Fruit fly (Drosophila melanogaster) whole organism, embryonic: Measurements from ENCODE around the gene CG13658.

Experiments used
- CG10431 ChIP-seq: fragments of 200-800 bp; sonication (Bioruptor generic); optimal IDR thresholded peaks from 3 replicates; lab custom pipeline; 2018; ENCODE audit warnings: missing biosample characterization, mild to moderate bottlenecking, missing genetic modification characterization
- CG10654 ChIP-seq: fragments of 200-800 bp; sonication (Bioruptor generic); optimal IDR thresholded peaks from 2 replicates; lab custom pipeline; 2016; ENCODE audit warnings: missing biosample characterization, missing genetic modification characterization
- CG11093 ChIP-seq: fragments of 200-800 bp; sonication (Bioruptor generic); IDR thresholded peaks from 3 replicates; pipeline ENCODE4 v1.3.6; 2022; ENCODE audit warnings: missing biosample characterization, missing genetic modification characterization
- CG11695 ChIP-seq: fragments of 200-800 bp; sonication (Bioruptor generic); IDR thresholded peaks from 3 replicates; pipeline ENCODE4 v1.3.6; 2022; ENCODE audit warnings: missing biosample characterization, missing genetic modification characterization
- CG12219 ChIP-seq: fragments of 200-800 bp; sonication (Bioruptor generic); optimal IDR thresholded peaks from 3 replicates; lab custom pipeline; 2018; ENCODE audit warnings: missing biosample characterization, mild to moderate bottlenecking, missing genetic modification characterization
- CG13424 ChIP-seq: fragments of 200-800 bp; sonication (Bioruptor generic); optimal IDR thresholded peaks from 2 replicates; lab custom pipeline; 2019; ENCODE audit warnings: missing biosample characterization, mild to moderate bottlenecking, missing genetic modification characterization, moderate library complexity
- CG17802 ChIP-seq: fragments of 200-800 bp; sonication (Bioruptor generic); optimal IDR thresholded peaks from 2 replicates; lab custom pipeline; 2018; ENCODE audit warnings: missing biosample characterization, mild to moderate bottlenecking, missing genetic modification characterization, moderate library complexity
- CG4854 ChIP-seq: fragments of 200-800 bp; sonication (Bioruptor generic); optimal IDR thresholded peaks from 2 replicates; lab custom pipeline; 2016; ENCODE audit warnings: missing biosample characterization, missing genetic modification characterization, inconsistent platforms
- CG7372 ChIP-seq: fragments of 200-800 bp; sonication (Bioruptor generic); IDR thresholded peaks from 2 replicates; pipeline ENCODE4 v1.3.6; 2022; ENCODE audit warnings: missing biosample characterization, missing genetic modification characterization
- CG9797 ChIP-seq: fragments of 200-800 bp; sonication (Bioruptor generic); optimal IDR thresholded peaks from 3 replicates; lab custom pipeline; 2018; ENCODE audit warnings: missing biosample characterization, mild to moderate bottlenecking, missing genetic modification characterization
- CoRest ChIP-seq: fragments of 200-800 bp; sonication (Bioruptor generic); optimal IDR thresholded peaks from 3 replicates; lab custom pipeline; 2018; ENCODE audit warnings: missing biosample characterization, mild to moderate bottlenecking, missing genetic modification characterization, moderate library complexity
- Lim3 ChIP-seq: fragments of 200-800 bp; sonication (Bioruptor generic); IDR thresholded peaks from 2 replicates; pipeline ENCODE4 v1.3.6; 2022; ENCODE audit warnings: missing biosample characterization, missing genetic modification characterization
- TFAM ChIP-seq: fragments of 200-800 bp; sonication (Bioruptor generic); optimal IDR thresholded peaks from 2 replicates; lab custom pipeline; 2017; ENCODE audit warnings: missing biosample characterization, missing genetic modification characterization, inconsistent platforms
- Trl ChIP-seq, 3 experiments: fragments of >200 bp in 2 of 3; fragments of 200-800 bp in 1 of 3; sonication (Bioruptor generic) in 1 of 3; optimal IDR thresholded peaks; 2 replicates in 1 of 3; 3 replicates in 2 of 3; lab custom pipeline; 2016 to 2017; ENCODE audit warnings: missing biosample characterization in 1 of 3, missing genetic modification characterization in 1 of 3
- chinmo ChIP-seq: fragments of 200-800 bp; sonication (Bioruptor generic); IDR thresholded peaks from 4 replicates; pipeline ENCODE4 v1.3.6; 2022; ENCODE audit warnings: missing biosample characterization, missing genetic modification characterization; ENCODE audit not compliant: partially characterized antibody
- crol ChIP-seq: fragments of 200-800 bp; sonication (Bioruptor generic); IDR thresholded peaks from 2 replicates; pipeline ENCODE4 v1.3.6; 2022; ENCODE audit warnings: missing biosample characterization, missing genetic modification characterization
- dati ChIP-seq: fragments of 200-800 bp; sonication (Bioruptor generic); IDR thresholded peaks from 2 replicates; pipeline ENCODE4 v1.3.6; 2022; ENCODE audit warnings: missing biosample characterization, missing genetic modification characterization
- dysf ChIP-seq: fragments of 200-800 bp; sonication (Bioruptor generic); IDR thresholded peaks from 3 replicates; pipeline ENCODE4 v1.3.6; 2022; ENCODE audit warnings: missing biosample characterization, missing genetic modification characterization
- exex ChIP-seq: fragments of 200-800 bp; sonication (Bioruptor generic); optimal IDR thresholded peaks from 4 replicates; lab custom pipeline; 2018; ENCODE audit warnings: missing biosample characterization, mild to moderate bottlenecking, missing genetic modification characterization, moderate library complexity
- fd64A ChIP-seq: fragments of 200-800 bp; sonication (Bioruptor generic); optimal IDR thresholded peaks from 3 replicates; lab custom pipeline; 2018; ENCODE audit warnings: missing biosample characterization, mild to moderate bottlenecking, missing genetic modification characterization
- gce ChIP-seq: fragments of 200-800 bp; sonication (Bioruptor generic); IDR thresholded peaks from 3 replicates; pipeline ENCODE4 v1.3.6; 2022; ENCODE audit warnings: missing biosample characterization, missing genetic modification characterization
- grn ChIP-seq: fragments of 200-800 bp; sonication (Bioruptor generic); optimal IDR thresholded peaks from 3 replicates; lab custom pipeline; 2017; ENCODE audit warnings: missing biosample characterization, missing genetic modification characterization
- lab ChIP-seq: fragments of 200-800 bp; sonication (Bioruptor generic); optimal IDR thresholded peaks from 3 replicates; lab custom pipeline; 2017; ENCODE audit warnings: missing biosample characterization, missing genetic modification characterization, mild to moderate bottlenecking, moderate library complexity, missing genetic modification reagents
- row ChIP-seq: fragments of 200-800 bp; sonication (Bioruptor generic); IDR thresholded peaks from 3 replicates; pipeline ENCODE4 v1.3.6; 2022; ENCODE audit warnings: missing biosample characterization, missing genetic modification characterization
- sd ChIP-seq: fragments of 200-800 bp; sonication (Bioruptor generic); optimal IDR thresholded peaks from 3 replicates; lab custom pipeline; 2018; ENCODE audit warnings: missing biosample characterization, mild to moderate bottlenecking, missing genetic modification characterization, moderate library complexity
- tap ChIP-seq: fragments of 200-800 bp; optimal IDR thresholded peaks from 3 replicates; lab custom pipeline; 2019; ENCODE audit warnings: missing biosample characterization, mild to moderate bottlenecking, missing genetic modification characterization, moderate library complexity
- tio ChIP-seq: fragments of 200-800 bp; sonication (Bioruptor generic); optimal IDR thresholded peaks from 2 replicates; lab custom pipeline; 2017; ENCODE audit warnings: missing biosample characterization, missing genetic modification characterization, inconsistent platforms
- tll ChIP-seq, 2 experiments: fragments of 200-800 bp in 1 of 2; fragments of >200 bp in 1 of 2; sonication (Bioruptor generic) in 1 of 2; optimal IDR thresholded peaks; 2 replicates each; lab custom pipeline; 2017 to 2019; ENCODE audit warnings: missing biosample characterization in 2 of 2, missing genetic modification characterization in 2 of 2, mild to moderate bottlenecking in 1 of 2, moderate library complexity in 1 of 2
- tx ChIP-seq: fragments of 200-800 bp; sonication (Bioruptor generic); optimal IDR thresholded peaks from 2 replicates; lab custom pipeline; 2016; ENCODE audit warnings: missing biosample characterization, missing genetic modification characterization
- wek ChIP-seq: fragments of 200-800 bp; sonication (Bioruptor generic); optimal IDR thresholded peaks from 3 replicates; lab custom pipeline; 2018; ENCODE audit warnings: missing biosample characterization, mild to moderate bottlenecking, missing genetic modification characterization, moderate library complexity
- z ChIP-seq: fragments of 200-800 bp; sonication (Bioruptor generic); IDR thresholded peaks from 3 replicates; pipeline ENCODE4 v1.3.6; 2022; ENCODE audit warnings: missing biosample characterization, missing genetic modification characterization
- zen2 ChIP-seq: fragments of 200-800 bp; sonication (Bioruptor generic); IDR thresholded peaks from 3 replicates; pipeline ENCODE4 v1.3.6; 2022; ENCODE audit warnings: missing biosample characterization, missing genetic modification characterization; ENCODE audit not compliant: partially characterized antibody

CG13658 gene

dm6 chr3R:25320898-25321297 lies 33.6 kb downstream of the CG13658 start (continued):
- TF ChIP-seq Trl (optimal IDR thresholded peaks at IDR 0.05; lab: Kevin White, UChicago) (peak in 1 of 2 experiments; percentile 1), Trl (GFP tag; optimal IDR thresholded peaks at IDR 0.05; lab: Kevin White, UChicago) (no peak), tx (GFP tag; lab: Kevin White, UChicago) (no peak), CG17802 (no peak), dysf (GFP tag; lab: Robert Waterston, UW) (no peak), sd (tag; lab: Kevin White, UChicago) (peak; percentile 91), CG12219 (GFP tag; lab: Kevin White, UChicago) (no peak), CG10654 (GFP tag; lab: Kevin White, UChicago) (no peak), exex (tag; lab: Kevin White, UChicago) (peak; percentile 84), zen2 (GFP tag; lab: Robert Waterston, UW) (no peak), lab (GFP tag; lab: Kevin White, UChicago) (peak; percentile 14), CG4854 (GFP tag; lab: Kevin White, UChicago) (no peak), CG11093 (GFP tag; lab: Robert Waterston, UW) (no peak), CG11695 (GFP tag; lab: Robert Waterston, UW) (no peak), fd64A (GFP tag; lab: Kevin White, UChicago) (no peak), grn (GFP tag; lab: Kevin White, UChicago) (peak; percentile 69), Lim3 (GFP tag; lab: Robert Waterston, UW) (0 out of 2 replicates have a peak, but pooled peaks have one; percentile 26), tll (GFP tag; optimal IDR thresholded peaks at IDR 0.05; lab: Kevin White, UChicago) (no peak), z (GFP tag; lab: Robert Waterston, UW) (no peak), wek (GFP tag; lab: Kevin White, UChicago) (no peak), TFAM (no peak), tap (no peak), CG7372 (GFP tag; lab: Robert Waterston, UW) (no peak), tio (GFP tag; lab: Kevin White, UChicago) (no peak), dati (GFP tag; lab: Robert Waterston, UW) (no peak), CoRest (tag; lab: Kevin White, UChicago) (no peak), CG9797 (GFP tag; lab: Kevin White, UChicago) (no peak)

- TF ChIP-seq CG13424 (tag; lab: Kevin White, UChicago) (no peak), exex (tag; lab: Kevin White, UChicago) (peak; percentile 65)
These were observed 34.4 kb downstream of the CG13658 start for dm6 chr3R:25321681-25322080.

- TF ChIP-seq CG10431 (GFP tag; lab: Kevin White, UChicago) (no peak), exex (tag; lab: Kevin White, UChicago) (peak; percentile 20)
- TF ChIP-seq, all 482 proteins: peak for 1
These were observed 35.4 kb downstream of the CG13658 start, which contains the start of gene CG10562 for dm6 chr3R:25322657-25323056. Gene CG10562 (minus strand): TSS chr3R:25322757.

- TF ChIP-seq chinmo (GFP tag; lab: Robert Waterston, UW) (peak; percentile 59; the same call in 2 of the 4 replicates), gce (0 out of 3 replicates have a peak, but pooled peaks have one; percentile 20), crol (GFP tag; lab: Robert Waterston, UW) (peak; percentile 90), row (GFP tag; lab: Robert Waterston, UW) (0 out of 3 replicates have a peak, but pooled peaks have one; percentile 6), zen2 (GFP tag; lab: Robert Waterston, UW) (0 out of 3 replicates have a peak, but pooled peaks have one; percentile 16)
These were observed 41.3 kb downstream of the CG13658 start for dm6 chr3R:25328540-25328939.
